Fruit fly (Drosophila melanogaster) whole organism: ENCODE results near the gene Clk.

Experiments used
- CG8478 ChIP-seq: fragments of >200 bp; optimal IDR thresholded peaks from 2 replicates; lab custom pipeline; 2018; ENCODE audit warnings: inconsistent platforms
- pan ChIP-seq: fragments of >200 bp; optimal IDR thresholded peaks from 2 replicates; lab custom pipeline; 2017

- no peak for TF ChIP-seq pan (lab: Kevin White, UChicago)
- TF ChIP-seq CG8478 (lab: Kevin White, UChicago): no peak
Measured at dm6 chr3L:7815956-7816355, 40.6 kb upstream of the Clk start.
